Worm (Caenorhabditis elegans) whole organism, young adult: ENCODE results near the gene cyp-31A2.

Source experiments
- C17E4.6 ChIP-seq: fragments of 200-800 bp; sonication (Bioruptor generic); IDR thresholded peaks from 2 replicates; pipeline ENCODE4 v1.3.6; 2022; ENCODE audit warnings: missing genetic modification reagents, missing genetic modification characterization, missing compliant biosample characterization
- D2030.7 ChIP-seq: fragments of 200-800 bp; sonication (Bioruptor generic); IDR thresholded peaks from 2 replicates; pipeline ENCODE4 v1.3.6; 2022; ENCODE audit warnings: missing genetic modification reagents, missing genetic modification characterization, missing compliant biosample characterization
- F55B11.4 ChIP-seq: sonication (generic microtip); optimal IDR thresholded peaks from 2 replicates; lab custom pipeline; 2016; ENCODE audit warnings: missing compliant biosample characterization, missing genetic modification characterization, borderline replicate concordance; ENCODE audit not compliant: insufficient read depth
- K12H6.12 ChIP-seq: fragments of 200-800 bp; sonication (Bioruptor generic); optimal IDR thresholded peaks from 2 replicates; lab custom pipeline; 2018; ENCODE audit warnings: mild to moderate bottlenecking, missing genetic modification characterization, missing compliant biosample characterization
- T26A5.8 ChIP-seq: sonication (generic microtip); optimal IDR thresholded peaks from 2 replicates; lab custom pipeline; 2016; ENCODE audit warnings: missing genetic modification characterization, missing compliant biosample characterization
- Y53G8AR.9 ChIP-seq: fragments of 200-800 bp; sonication (Bioruptor generic); conservative IDR thresholded peaks from 2 replicates; pipeline ENCODE4 v1.3.6; 2022; ENCODE audit warnings: missing genetic modification reagents, missing genetic modification characterization, missing compliant biosample characterization
- Y56A3A.18 ChIP-seq: fragments of 200-800 bp; sonication (Bioruptor generic); IDR thresholded peaks from 2 replicates; pipeline ENCODE4 v1.3.6; 2022; ENCODE audit warnings: missing genetic modification reagents, missing genetic modification characterization, missing compliant biosample characterization
- Y79H2A.3 ChIP-seq: fragments of 200-800 bp; sonication (Bioruptor generic); conservative IDR thresholded peaks from 2 replicates; pipeline ENCODE4 v1.3.6; 2022; ENCODE audit warnings: missing genetic modification reagents, missing genetic modification characterization, missing compliant biosample characterization
- Y95B8A.8 ChIP-seq: fragments of 200-800 bp; sonication (Bioruptor generic); IDR thresholded peaks from 2 replicates; pipeline ENCODE4 v1.3.6; 2022; ENCODE audit warnings: missing genetic modification reagents, missing genetic modification characterization, missing compliant biosample characterization
- ama-1 ChIP-seq, 3 experiments: fragments of 150-350 bp in 1 of 3; sonication (generic microtip) in 2 of 3; optimal IDR thresholded peaks; 2 replicates each; lab custom pipeline; 2014 to 2018; ENCODE audit warnings: missing biosample characterization in 2 of 3, missing genetic modification characterization in 2 of 3, missing genetic modification reagents in 2 of 3
- athp-1 ChIP-seq: sonication (generic microtip); optimal IDR thresholded peaks from 2 replicates; lab custom pipeline; 2017; ENCODE audit warnings: mild to moderate bottlenecking, missing genetic modification characterization, missing compliant biosample characterization
- attf-6 ChIP-seq: fragments of 200-800 bp; sonication (Bioruptor generic); IDR thresholded peaks from 2 replicates; pipeline ENCODE4 v1.3.6; 2022; ENCODE audit warnings: missing genetic modification reagents, missing genetic modification characterization, missing compliant biosample characterization
- bed-1 ChIP-seq: fragments of 200-800 bp; sonication (Bioruptor generic); IDR thresholded peaks from 2 replicates; pipeline ENCODE4 v1.3.6; 2022; ENCODE audit warnings: missing genetic modification reagents, missing genetic modification characterization, missing compliant biosample characterization
- cebp-2 ChIP-seq: fragments of 200-800 bp; sonication (Bioruptor generic); IDR thresholded peaks from 2 replicates; pipeline ENCODE4 v1.3.6; 2022; ENCODE audit warnings: missing genetic modification characterization, missing compliant biosample characterization
- ceh-40 ChIP-seq: fragments of 200-800 bp; sonication (Bioruptor generic); IDR thresholded peaks from 2 replicates; pipeline ENCODE4 v1.3.6; 2022; ENCODE audit warnings: missing genetic modification characterization, missing compliant biosample characterization
- ceh-58 ChIP-seq: fragments of 200-800 bp; sonication (Bioruptor generic); IDR thresholded peaks from 2 replicates; pipeline ENCODE4 v1.3.6; 2022; ENCODE audit warnings: missing genetic modification characterization, missing compliant biosample characterization
- chd-7 ChIP-seq: sonication (generic microtip); optimal IDR thresholded peaks from 2 replicates; lab custom pipeline; 2016; ENCODE audit warnings: mild to moderate bottlenecking, missing genetic modification characterization, moderate library complexity, missing compliant biosample characterization
- die-1 ChIP-seq: sonication (generic microtip); optimal IDR thresholded peaks from 2 replicates; lab custom pipeline; 2016; ENCODE audit warnings: missing genotype, mild to moderate bottlenecking, missing genetic modification characterization, missing compliant biosample characterization
- dox-1 ChIP-seq: fragments of 200-800 bp; sonication (Bioruptor generic); IDR thresholded peaks from 2 replicates; pipeline ENCODE4 v1.3.6; 2022; ENCODE audit warnings: missing genetic modification reagents, missing genetic modification characterization, missing compliant biosample characterization
- dpl-1 ChIP-seq: fragments of 150-350 bp; optimal IDR thresholded peaks from 2 replicates; lab custom pipeline; 2014; ENCODE audit warnings: missing biosample characterization, missing genetic modification reagents, missing genetic modification characterization
- efl-1 ChIP-seq: fragments of 150-350 bp; optimal IDR thresholded peaks from 2 replicates; lab custom pipeline; 2014; ENCODE audit warnings: missing biosample characterization, missing genetic modification reagents, missing genetic modification characterization
- egl-44 ChIP-seq: fragments of 200-800 bp; sonication (Bioruptor generic); IDR thresholded peaks from 2 replicates; pipeline ENCODE4 v1.3.6; 2022; ENCODE audit warnings: missing genetic modification reagents, missing genetic modification characterization, missing compliant biosample characterization
- ets-4 ChIP-seq: fragments of 200-800 bp; sonication (Bioruptor generic); optimal IDR thresholded peaks from 2 replicates; lab custom pipeline; 2018; ENCODE audit warnings: mild to moderate bottlenecking, missing genetic modification characterization, missing compliant biosample characterization
- hmg-1.2 ChIP-seq: fragments of 200-800 bp; sonication (Bioruptor generic); IDR thresholded peaks from 2 replicates; pipeline ENCODE4 v1.3.6; 2022; ENCODE audit warnings: missing genetic modification reagents, missing genetic modification characterization, missing compliant biosample characterization
- hrde-1 ChIP-seq: sonication (generic microtip); optimal IDR thresholded peaks from 2 replicates; lab custom pipeline; 2016; ENCODE audit warnings: missing genetic modification characterization, mild to moderate bottlenecking, missing compliant biosample characterization, moderate library complexity, missing genotype, missing genetic modification reagents, borderline replicate concordance
- hsf-1 ChIP-seq: fragments of 200-800 bp; sonication (Bioruptor generic); IDR thresholded peaks from 2 replicates; pipeline ENCODE4 v1.3.6; 2022; ENCODE audit warnings: missing genetic modification reagents, missing genetic modification characterization, missing compliant biosample characterization
- lir-1 ChIP-seq: fragments of 200-800 bp; sonication (Bioruptor generic); conservative IDR thresholded peaks from 2 replicates; pipeline ENCODE4 v1.3.6; 2022; ENCODE audit warnings: missing genetic modification reagents, missing genetic modification characterization, missing compliant biosample characterization
- lsl-1 ChIP-seq: fragments of 200-800 bp; sonication (Bioruptor generic); optimal IDR thresholded peaks from 2 replicates; lab custom pipeline; 2018; ENCODE audit warnings: mild to moderate bottlenecking, missing genetic modification characterization, moderate library complexity, missing compliant biosample characterization
- madf-6 ChIP-seq: fragments of 200-800 bp; sonication (Bioruptor generic); IDR thresholded peaks from 2 replicates; pipeline ENCODE4 v1.3.6; 2022; ENCODE audit warnings: missing genetic modification reagents, missing genetic modification characterization, missing compliant biosample characterization
- madf-8 ChIP-seq: fragments of 200-800 bp; sonication (Bioruptor generic); conservative IDR thresholded peaks from 2 replicates; pipeline ENCODE4 v1.3.6; 2022; ENCODE audit warnings: missing genetic modification reagents, missing genetic modification characterization, missing compliant biosample characterization
- mes-4 ChIP-seq: sonication (generic microtip); optimal IDR thresholded peaks from 2 replicates; lab custom pipeline; 2016; ENCODE audit warnings: missing genotype, missing genetic modification characterization, missing compliant biosample characterization
- nhr-90 ChIP-seq: sonication (generic microtip); optimal IDR thresholded peaks from 2 replicates; lab custom pipeline; 2016; ENCODE audit warnings: missing genotype, mild to moderate bottlenecking, missing genetic modification characterization, missing compliant biosample characterization
- pbrm-1 ChIP-seq: fragments of 200-800 bp; sonication (Bioruptor generic); IDR thresholded peaks from 2 replicates; pipeline ENCODE4 v1.3.6; 2022; ENCODE audit warnings: missing genetic modification reagents, missing genetic modification characterization, missing compliant biosample characterization
- pha-4 ChIP-seq: fragments of 150-350 bp; sonication (generic microtip); optimal IDR thresholded peaks from 2 replicates; lab custom pipeline; 2014; ENCODE audit warnings: missing biosample characterization, missing genetic modification reagents, missing genetic modification characterization
- rcor-1 ChIP-seq: fragments of 200-800 bp; sonication (Bioruptor generic); IDR thresholded peaks from 2 replicates; pipeline ENCODE4 v1.3.6; 2022; ENCODE audit warnings: missing genetic modification reagents, missing genetic modification characterization, missing compliant biosample characterization
- rec-8 ChIP-seq, 2 experiments: sonication (generic microtip); optimal IDR thresholded peaks; 2 replicates each; lab custom pipeline; 2016; ENCODE audit warnings: mild to moderate bottlenecking in 2 of 2, missing genetic modification characterization in 2 of 2, missing genetic modification reagents in 2 of 2, missing genotype in 2 of 2, missing biosample characterization in 1 of 2, missing compliant biosample characterization in 1 of 2, moderate library complexity in 1 of 2
- repo-1 ChIP-seq: sonication (generic microtip); optimal IDR thresholded peaks from 2 replicates; lab custom pipeline; 2017; ENCODE audit warnings: mild to moderate bottlenecking, missing genetic modification characterization, missing compliant biosample characterization
- sdz-38 ChIP-seq: sonication (generic microtip); optimal IDR thresholded peaks from 2 replicates; lab custom pipeline; 2016; ENCODE audit warnings: missing genotype, missing genetic modification characterization, missing compliant biosample characterization
- snpc-1.3 ChIP-seq: sonication (generic microtip); optimal IDR thresholded peaks from 2 replicates; lab custom pipeline; 2017; ENCODE audit warnings: missing genetic modification characterization, mild to moderate bottlenecking, missing compliant biosample characterization, antibody characterized with exemption, moderate library complexity, missing genotype, missing genetic modification reagents; ENCODE audit not compliant: insufficient read depth
- snpc-4 ChIP-seq, 5 experiments: fragments of 150-350 bp in 1 of 5; sonication (generic microtip) in 4 of 5; optimal IDR thresholded peaks; 2 replicates each; lab custom pipeline; 2014 to 2018; ENCODE audit warnings: missing genetic modification characterization in 5 of 5, missing biosample characterization in 3 of 5, antibody characterized with exemption in 2 of 5, mild to moderate bottlenecking in 2 of 5, missing compliant biosample characterization in 2 of 5, missing genotype in 2 of 5, moderate library complexity in 2 of 5, missing genetic modification reagents in 1 of 5
- tbp1 ChIP-seq: fragments of 200-800 bp; sonication (Bioruptor generic); optimal IDR thresholded peaks from 2 replicates; lab custom pipeline; 2018; ENCODE audit warnings: mild to moderate bottlenecking, missing genetic modification characterization, missing compliant biosample characterization
- unc-130 ChIP-seq: sonication (generic microtip); optimal IDR thresholded peaks from 2 replicates; lab custom pipeline; 2016; ENCODE audit warnings: missing genetic modification reagents, missing genetic modification characterization, missing compliant biosample characterization
- xnd-1 ChIP-seq: sonication (generic microtip); optimal IDR thresholded peaks from 2 replicates; lab custom pipeline; 2016; ENCODE audit warnings: missing genotype, missing genetic modification reagents, missing genetic modification characterization, missing compliant biosample characterization

Gene cyp-31A2

DNA sequence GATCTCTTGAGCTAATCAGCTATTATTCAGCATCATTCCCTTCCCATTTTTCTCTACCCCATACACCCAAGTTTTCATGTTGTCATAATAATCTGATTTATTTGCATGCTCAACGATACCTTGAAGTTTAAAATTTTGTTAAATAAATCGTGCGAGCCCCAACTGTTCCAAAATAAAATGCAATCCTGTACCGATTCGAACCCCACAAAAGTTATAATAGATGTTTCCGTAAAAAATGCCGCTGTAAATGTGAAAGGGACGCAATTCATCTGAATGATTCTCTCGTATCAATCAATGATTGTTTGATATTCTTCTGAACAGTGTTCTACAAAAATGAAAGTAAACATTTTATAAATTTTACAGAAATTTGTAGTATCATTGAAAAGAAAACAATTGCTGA, 26.3 kb upstream of the cyp-31A2 start (continued):
- TF ChIP-seq tbp1 (peak; percentile 57), Y56A3A.18 (GFP tag; lab: Robert Waterston, UW) (peak; percentile 73; the same call in 1 of the 2 replicates), hsf-1 (peak; percentile 81), madf-8 (peak; percentile 41; the same call in 1 of the 2 replicates), efl-1 (peak; percentile 30), pha-4 (tag; lab: Kevin White, UChicago) (no peak), ama-1 (optimal IDR thresholded peaks at IDR 0.05; lab: Kevin White, UChicago) (no peak), ama-1 (GFP tag; optimal IDR thresholded peaks at IDR 0.05; lab: Kevin White, UChicago) (peak; percentile 44 to 85), snpc-1.3 (tag; lab: Kevin White, UChicago) (peak; percentile 69), C17E4.6 (GFP tag; lab: Robert Waterston, UW) (0 out of 2 replicates have a peak, but pooled peaks have one; percentile 27), cebp-2 (GFP tag; lab: Robert Waterston, UW) (peak; percentile 63; the same call in 1 of the 2 replicates), mes-4 (tag; lab: Kevin White, UChicago) (peak; percentile 52), K12H6.12 (tag; lab: Kevin White, UChicago) (no peak), repo-1 (peak; percentile 55), hmg-1.2 (GFP tag; lab: Robert Waterston, UW) (peak; percentile 47), sdz-38 (tag; lab: Kevin White, UChicago) (no peak), lsl-1 (GFP tag; lab: Kevin White, UChicago) (peak; percentile 57), Y79H2A.3 (GFP tag; lab: Robert Waterston, UW) (peak; percentile 91), Y95B8A.8 (GFP tag; lab: Robert Waterston, UW) (peak; percentile 88), egl-44 (GFP tag; lab: Robert Waterston, UW) (0 out of 2 replicates have a peak, but pooled peaks have one; percentile 55), chd-7 (no peak), nhr-90 (tag; lab: Kevin White, UChicago) (no peak), ceh-58 (GFP tag; lab: Robert Waterston, UW) (peak; percentile 75; the same call in 1 of the 2 replicates), lir-1 (GFP tag; lab: Robert Waterston, UW) (no peak), dpl-1 (GFP tag; lab: Kevin White, UChicago) (peak; percentile 14), dox-1 (GFP tag; lab: Robert Waterston, UW) (no peak; the same call in 1 of the 2 replicates), pbrm-1 (GFP tag; lab: Robert Waterston, UW) (no peak), hrde-1 (peak; percentile 91), die-1 (tag; lab: Kevin White, UChicago) (peak; percentile 56), ceh-40 (GFP tag; lab: Robert Waterston, UW) (peak; percentile 68; the same call in 1 of the 2 replicates), athp-1 (peak; percentile 37), unc-130 (GFP tag; lab: Kevin White, UChicago) (peak; percentile 80), T26A5.8 (tag; lab: Kevin White, UChicago) (peak; percentile 72), snpc-4 (GFP tag; optimal IDR thresholded peaks at IDR 0.05; lab: Kevin White, UChicago) (no peak), snpc-4 (tag; optimal IDR thresholded peaks at IDR 0.05; lab: Kevin White, UChicago) (peak in 2 of 4 experiments; percentile 14 to 24), bed-1 (GFP tag; lab: Robert Waterston, UW) (no peak), ets-4 (GFP tag; lab: Kevin White, UChicago) (no peak), madf-6 (peak; percentile 86), rcor-1 (peak; percentile 56), F55B11.4 (no peak), xnd-1 (tag; lab: Kevin White, UChicago) (peak; percentile 47), Y53G8AR.9 (GFP tag; lab: Robert Waterston, UW) (peak; percentile 94), D2030.7 (GFP tag; lab: Robert Waterston, UW) (peak; percentile 52), attf-6 (peak; percentile 86), rec-8 (tag; optimal IDR thresholded peaks at IDR 0.05; lab: Kevin White, UChicago) (peak in 1 of 2 experiments; percentile 24)
